Fruit fly (Drosophila melanogaster) S2 (cell line): ENCODE data around the gene REPTOR-BP.

Source experiments
- CG8478 ChIP-seq: fragments of >200 bp; optimal IDR thresholded peaks from 2 replicates; lab custom pipeline; 2018
- CTCF ChIP-seq, 2 experiments: fragments of >200 bp; optimal IDR thresholded peaks; 2 replicates each; lab custom pipeline; 2018

dm6 chr2L:10221387-10221705, 42.6 kb upstream of the REPTOR-BP start:
- TF ChIP-seq CTCF (optimal IDR thresholded peaks at IDR 0.05; lab: Kevin White, UChicago) (no peak), CG8478 (lab: Kevin White, UChicago) (no peak)
